Worm (Caenorhabditis elegans): Measurements from ENCODE around the gene swp-1.

ce11 chrIII:5710045-5710444, 4.7 kb upstream of the swp-1 start, which contains the start of gene B0336.12:
- no peak for TF ChIP-seq mdl-1 (tag; optimal IDR thresholded peaks at IDR 0.05)
- TF ChIP-seq snpc-4 (tag; optimal IDR thresholded peaks at IDR 0.05), result no peak
- no peak for TF ChIP-seq C34F6.9 (tag; optimal IDR thresholded peaks at IDR 0.05)
- TF ChIP-seq nhr-77 (tag; optimal IDR thresholded peaks at IDR 0.05), result no peak
